Fruit fly (Drosophila melanogaster) ovary, adult (tissue): ENCODE results near the gene CG3164.

Experiments
- CG17801 ChIP-seq: fragments of 200-800 bp; optimal IDR thresholded peaks from 2 replicates; lab custom pipeline; 2019; ENCODE audit warnings: missing biosample characterization, mild to moderate bottlenecking, missing genetic modification characterization, moderate library complexity; ENCODE audit not compliant: partially characterized antibody

Gene CG3164

DNA sequence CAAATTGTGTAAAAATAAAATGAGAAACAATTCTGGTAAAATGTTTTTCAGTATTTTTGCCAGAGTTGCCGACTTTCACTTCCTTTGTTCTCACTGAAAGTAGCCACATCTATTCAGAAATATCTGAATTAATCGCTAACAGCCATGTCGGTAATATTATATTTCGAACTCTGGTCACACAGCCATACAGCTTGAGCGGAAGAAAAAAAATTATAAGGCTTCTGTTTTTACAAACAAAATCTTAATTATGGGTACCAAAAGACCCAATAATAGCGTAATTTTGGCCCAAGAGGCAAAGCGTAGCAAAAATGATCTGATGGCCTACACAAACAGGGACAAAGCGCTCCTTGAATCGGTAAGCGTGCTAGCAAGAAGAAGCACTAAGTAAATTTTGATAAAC, 25.4 kb upstream of the CG3164 start, which contains the start of gene CG3436:
Gene CG3436 (plus strand): TSS at position 36 of the 400 bp plus-strand sequence.
- peak; percentile 42 for TF ChIP-seq CG17801

DNA sequence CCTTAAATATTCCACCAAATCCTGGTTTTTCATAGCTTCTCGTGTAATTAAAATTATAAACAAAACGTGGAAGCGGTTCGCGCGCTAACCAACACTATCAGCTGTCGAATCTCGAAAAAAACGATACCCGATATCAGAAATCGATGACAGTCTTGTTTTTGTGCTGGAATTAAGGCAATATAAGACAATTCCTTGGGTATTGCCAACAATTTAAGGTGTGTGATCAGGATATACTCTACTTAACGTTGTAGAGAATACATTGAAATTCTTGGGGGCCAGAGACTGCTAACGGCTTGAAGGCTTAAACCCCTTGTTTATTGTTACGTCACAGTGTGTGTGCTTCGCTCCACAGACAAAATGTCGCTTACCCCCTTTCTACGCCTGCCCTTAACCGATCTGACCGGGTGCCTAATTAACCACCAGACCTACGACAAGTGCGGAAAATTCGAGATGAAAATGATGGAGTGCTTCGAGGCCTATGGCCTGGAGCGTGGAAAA, 24.7 kb upstream of the CG3164 start, which contains the start of gene Pus10:
Gene Pus10 (minus strand): TSS at position 91 of the 498 bp plus-strand sequence.
- TF ChIP-seq CG17801, result no peak

DNA sequence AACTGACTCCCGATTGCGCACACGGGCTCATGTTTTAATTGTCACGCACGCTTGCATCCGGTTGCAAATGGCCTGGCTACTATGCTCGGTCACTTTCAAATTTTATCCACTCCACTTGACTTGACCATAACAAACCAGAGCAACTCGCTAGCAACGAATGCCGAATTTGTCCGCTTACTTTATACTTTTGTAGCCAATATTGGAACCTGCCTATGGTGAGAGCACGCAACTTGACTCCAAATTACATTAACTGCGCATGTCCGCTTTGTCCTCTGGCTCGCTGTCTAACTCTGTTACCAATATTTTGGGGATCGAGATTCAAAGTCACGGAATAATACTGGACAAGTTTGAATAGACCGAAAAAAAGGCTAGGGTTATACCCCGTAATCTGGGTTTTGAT, 22.6 kb upstream of the CG3164 start, which contains the start of gene CG42399:
Gene CG42399 (minus strand): TSS at position 159 of the 400 bp plus-strand sequence.
- TF ChIP-seq CG17801, result no peak

DNA sequence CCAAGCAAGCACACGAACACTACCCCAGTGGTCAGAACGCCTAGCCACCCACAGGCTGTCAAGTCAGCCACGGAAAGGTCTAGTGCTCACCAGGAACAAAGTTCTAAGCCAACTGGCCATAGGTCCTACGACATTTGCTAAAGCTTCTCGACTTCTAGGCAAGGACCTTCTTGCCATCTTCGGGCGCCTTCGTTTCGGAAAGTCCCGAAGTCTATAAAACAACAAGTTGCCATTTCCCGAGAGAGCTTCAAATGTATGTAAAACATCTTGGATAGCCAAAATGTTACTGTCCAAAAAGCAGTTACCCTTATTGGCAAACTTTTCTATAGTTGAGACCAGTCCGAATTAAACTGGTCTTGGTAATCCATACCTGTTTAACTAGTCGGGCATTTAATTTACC, 15.9 kb upstream of the CG3164 start:
- TF ChIP-seq CG17801, result no peak

DNA sequence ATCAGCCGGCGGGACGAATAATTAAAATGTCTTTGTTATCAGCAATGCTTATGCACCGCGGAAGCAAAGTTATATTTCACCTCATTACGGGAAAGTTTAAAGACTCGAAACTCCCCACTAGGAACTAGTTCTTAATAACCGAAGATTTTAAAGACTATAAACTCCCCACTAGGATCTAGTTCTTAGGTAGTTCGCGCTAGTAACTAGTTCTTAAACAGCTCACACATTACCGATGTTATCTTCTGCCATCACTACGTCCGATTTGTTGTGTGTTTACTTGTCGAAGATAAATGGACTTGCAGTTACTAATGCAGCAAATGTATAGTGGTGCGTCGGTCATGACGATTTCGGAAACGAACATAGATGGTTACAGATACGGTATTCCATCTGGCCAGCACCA, 12.5 kb upstream of the CG3164 start, which contains the start of the genes CG31974 and CG11454:
Gene CG31974 (minus strand): TSS at position 4 of the 400 bp plus-strand sequence.
Gene CG11454 (plus strand): TSS at position 236 of the 400 bp plus-strand sequence.
- TF ChIP-seq CG17801, result no peak

DNA sequence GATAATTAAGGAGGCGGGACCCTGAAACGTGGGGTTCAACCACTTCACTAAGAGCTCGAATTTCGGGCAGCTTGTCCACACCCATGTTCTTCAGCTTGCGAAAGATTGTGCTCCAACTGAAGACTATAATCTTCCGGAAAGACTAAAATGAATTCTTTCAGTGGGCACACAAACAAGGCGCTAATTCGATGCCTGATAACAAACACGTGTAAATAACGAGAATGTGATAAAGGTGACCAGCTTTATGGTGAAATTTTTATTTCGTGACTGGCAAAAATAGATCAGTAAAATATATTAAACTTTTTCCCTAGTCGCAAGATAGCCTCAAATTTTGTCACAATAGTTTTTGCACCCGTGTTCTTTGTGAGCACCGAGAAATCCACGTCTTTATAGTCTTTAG, 10.3 kb upstream of the CG3164 start, which contains the start of the genes CG31975 and ovm:
Gene CG31975 (minus strand): TSS at position 144 of the 400 bp plus-strand sequence.
Gene ovm (minus strand): TSS at position 144 of the 400 bp plus-strand sequence.
- no peak for TF ChIP-seq CG17801

DNA sequence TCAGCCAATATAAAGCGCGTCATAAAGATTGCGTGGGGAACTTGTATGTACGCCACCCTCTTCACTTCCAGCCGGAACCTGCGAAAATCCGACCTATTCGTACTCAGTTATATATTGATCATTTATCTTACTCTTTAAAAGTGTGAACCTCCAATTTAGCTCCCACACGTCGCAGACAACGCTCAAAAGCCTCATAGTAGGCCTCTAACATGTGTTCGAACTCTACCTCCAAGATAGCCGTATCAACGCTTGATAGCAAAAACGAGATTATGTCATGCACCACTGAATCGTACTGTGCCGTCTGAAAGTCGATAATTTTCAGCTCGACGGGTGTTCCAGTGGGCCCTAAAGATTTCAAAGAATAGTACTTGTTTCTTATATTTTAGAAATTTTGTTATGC, 9.0 kb upstream of the CG3164 start:
- TF ChIP-seq CG17801, result no peak

DNA sequence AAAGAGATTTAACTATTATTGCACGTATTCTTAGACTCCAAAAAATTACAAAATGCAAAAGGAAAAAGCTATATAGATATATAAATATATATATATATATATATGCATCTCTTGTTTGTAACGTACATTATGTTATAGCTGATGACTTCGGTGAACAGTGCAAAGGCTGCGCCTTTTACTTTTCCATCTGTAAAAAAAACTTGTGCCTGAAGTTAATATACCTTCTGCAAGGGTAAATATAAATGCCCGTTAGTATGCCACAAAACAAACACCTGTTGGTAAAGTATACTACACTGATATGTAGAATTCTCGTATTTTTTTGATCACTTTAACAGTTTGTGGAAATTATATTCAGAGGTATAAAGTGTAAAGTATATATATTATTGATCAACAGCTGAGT, 7.5 kb upstream of the CG3164 start:
- TF ChIP-seq CG17801, result no peak

DNA sequence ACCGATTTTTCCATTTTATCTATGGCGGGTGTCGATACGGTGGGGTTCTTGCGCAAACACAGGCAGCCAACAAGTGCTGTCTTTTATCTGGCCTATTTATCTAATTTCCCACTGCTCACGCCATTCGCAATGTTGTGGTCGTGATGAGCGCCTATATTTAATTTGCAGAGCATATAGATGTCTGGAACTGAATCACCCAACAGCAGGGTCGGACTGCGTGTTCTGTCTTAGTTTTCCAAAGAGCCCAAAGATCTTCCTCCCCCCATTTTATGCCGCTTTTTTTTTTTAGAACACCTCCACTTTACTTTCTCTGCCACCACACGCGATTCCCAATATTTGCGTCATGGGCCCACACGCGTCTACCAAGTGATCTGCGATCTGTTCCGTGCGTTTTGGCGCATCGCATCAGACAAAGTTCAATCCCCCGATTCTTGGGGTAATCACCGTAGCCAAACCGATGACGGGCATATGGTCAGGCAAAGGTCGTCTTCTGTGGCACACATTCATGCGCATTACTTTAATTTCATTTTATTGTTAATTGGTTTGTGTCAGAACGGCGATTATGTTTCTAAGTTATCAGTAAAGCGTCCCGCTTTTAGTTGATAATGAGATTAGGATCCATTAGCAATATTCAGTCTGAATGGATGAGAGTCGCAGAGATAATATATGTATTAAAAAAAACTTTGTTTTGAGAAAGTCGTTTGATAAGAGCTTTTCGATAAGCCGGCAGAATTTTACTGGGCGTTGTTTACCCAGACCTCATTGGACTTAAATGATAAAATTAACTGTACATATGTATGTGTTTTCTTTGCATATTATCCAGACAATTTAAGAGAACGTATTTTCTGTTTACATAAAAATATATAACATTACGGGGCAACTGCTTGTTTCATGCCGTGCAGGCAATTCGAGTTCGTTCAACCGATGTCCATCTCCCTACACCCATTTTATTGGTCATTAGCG, 6.4 kb upstream of the CG3164 start:
- no peak for TF ChIP-seq CG17801

DNA sequence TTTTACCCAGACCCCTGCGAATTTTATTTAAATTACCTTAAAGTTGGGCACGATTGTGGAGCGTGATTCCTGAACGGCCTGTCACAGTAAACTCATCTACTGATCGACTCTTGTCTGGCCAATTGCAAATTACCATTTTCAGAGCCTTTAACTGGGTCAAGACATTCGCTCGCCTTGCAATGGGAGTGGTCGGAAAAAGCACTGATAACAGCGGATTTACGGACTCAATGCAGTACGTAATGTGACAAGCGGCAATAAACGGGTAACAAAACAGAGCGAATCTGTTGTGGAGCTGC, 5.5 kb upstream of the CG3164 start:
- no peak for TF ChIP-seq CG17801

DNA sequence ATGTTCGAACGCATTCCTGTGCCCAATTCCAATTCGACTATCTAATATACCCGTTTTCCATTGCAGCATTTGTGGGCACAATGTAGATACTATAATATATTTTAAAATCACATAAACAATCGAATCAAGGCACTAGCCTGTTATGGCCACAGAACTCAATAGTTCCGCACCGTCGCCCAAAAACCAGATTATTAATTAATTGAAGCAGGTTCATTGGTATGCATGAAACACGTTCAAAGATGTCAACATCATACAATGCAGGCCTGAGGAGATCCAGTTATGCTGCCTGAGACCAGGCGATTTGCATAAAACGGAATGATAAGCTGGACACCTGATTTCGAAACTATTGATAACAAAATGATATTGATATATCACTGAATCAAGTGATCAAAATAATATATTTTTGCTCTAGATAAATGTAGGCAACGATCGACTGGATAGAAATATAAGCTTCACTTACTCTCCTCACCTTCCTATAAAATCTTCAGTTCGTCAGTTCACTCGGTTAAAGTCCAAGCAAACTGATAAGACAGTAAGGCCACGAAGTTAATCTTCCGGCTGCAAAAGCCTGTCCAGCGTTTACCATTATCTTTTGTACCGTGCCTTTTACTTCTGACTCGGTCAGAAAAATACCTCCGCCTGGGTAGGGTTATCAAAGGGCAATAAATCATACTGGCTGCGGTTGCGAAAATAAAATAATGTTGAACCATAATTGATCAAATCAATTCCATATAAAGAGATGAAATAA, 5.0 kb upstream of the CG3164 start:
- no peak for TF ChIP-seq CG17801

DNA sequence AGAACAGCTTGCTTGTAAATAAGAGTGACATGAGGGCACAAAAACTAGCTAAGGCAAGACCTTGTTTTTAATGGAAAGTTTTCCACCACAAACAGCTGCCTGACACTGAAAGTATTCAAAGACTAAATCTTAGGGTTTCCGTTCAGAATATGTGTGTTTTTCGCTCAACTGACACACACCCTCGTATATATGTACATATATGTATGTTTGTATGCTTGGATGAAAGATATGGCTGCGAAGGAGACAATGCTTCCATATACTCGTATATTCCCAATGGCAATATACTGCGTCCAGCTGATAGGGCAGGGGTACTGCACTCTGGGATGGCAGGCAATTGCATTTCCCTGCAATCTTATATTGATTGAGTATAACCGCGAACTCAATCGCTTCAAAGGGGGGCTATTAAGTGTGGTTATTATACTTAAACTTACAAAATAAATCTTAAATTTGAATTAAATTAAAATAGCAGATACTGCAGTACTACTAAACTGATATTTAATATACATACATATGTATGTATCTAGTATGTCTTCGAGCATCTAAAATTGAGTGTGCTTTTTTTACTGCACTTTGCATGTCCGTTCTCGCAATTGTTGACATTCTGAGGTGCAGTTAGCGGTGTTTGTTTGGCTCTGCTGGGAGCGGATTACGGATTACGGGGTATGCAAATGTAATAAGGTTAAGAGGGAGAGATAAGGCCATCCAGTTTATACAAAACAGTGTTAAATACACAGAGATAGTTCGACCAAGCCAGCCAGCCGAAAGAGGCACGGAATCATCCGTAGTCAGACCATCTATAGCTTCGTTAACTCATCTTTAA, 4.2 kb upstream of the CG3164 start:
- no peak for TF ChIP-seq CG17801

DNA sequence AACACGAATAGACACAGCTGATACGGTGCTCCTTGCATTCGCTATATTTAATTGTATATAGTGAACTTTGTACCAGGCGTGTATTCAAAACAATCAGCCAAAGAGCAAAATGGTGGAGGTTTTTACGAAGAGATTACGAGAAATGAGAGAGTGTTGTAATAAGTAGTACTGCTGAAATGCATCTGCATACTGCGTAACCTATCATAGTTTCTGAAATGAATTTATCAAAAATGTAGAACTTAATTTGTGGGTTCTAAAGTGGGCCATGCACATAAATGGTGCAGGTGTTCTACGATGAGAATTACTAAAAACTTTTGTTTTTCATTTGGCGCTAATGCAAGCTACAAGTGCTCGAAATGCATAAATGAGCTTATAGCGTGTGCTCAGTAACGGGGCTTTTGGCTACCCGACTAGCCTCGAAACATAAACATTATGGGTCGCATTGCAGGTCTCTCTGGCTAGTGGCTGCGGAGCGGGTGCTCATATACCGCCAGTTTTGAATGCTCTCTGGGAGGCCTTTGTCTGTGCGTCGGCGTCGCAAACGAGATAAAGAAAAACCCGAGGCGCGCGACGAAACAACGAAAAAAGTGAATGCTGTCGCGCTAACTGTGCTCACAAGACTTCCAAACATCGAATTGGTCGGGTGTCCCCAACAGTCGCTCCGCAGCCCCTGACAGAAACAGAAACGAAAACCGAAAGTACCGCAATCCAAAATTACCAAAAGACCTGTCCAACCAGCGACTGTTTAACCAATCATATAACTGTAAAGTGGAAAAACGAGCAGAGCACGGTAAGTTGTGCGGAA, 1.1 kb upstream of the CG3164 start, which contains the start of gene Gs1:
Gene Gs1 (plus strand): TSS at position 612 of the 805 bp plus-strand sequence.
- peak; percentile 49 for TF ChIP-seq CG17801

DNA sequence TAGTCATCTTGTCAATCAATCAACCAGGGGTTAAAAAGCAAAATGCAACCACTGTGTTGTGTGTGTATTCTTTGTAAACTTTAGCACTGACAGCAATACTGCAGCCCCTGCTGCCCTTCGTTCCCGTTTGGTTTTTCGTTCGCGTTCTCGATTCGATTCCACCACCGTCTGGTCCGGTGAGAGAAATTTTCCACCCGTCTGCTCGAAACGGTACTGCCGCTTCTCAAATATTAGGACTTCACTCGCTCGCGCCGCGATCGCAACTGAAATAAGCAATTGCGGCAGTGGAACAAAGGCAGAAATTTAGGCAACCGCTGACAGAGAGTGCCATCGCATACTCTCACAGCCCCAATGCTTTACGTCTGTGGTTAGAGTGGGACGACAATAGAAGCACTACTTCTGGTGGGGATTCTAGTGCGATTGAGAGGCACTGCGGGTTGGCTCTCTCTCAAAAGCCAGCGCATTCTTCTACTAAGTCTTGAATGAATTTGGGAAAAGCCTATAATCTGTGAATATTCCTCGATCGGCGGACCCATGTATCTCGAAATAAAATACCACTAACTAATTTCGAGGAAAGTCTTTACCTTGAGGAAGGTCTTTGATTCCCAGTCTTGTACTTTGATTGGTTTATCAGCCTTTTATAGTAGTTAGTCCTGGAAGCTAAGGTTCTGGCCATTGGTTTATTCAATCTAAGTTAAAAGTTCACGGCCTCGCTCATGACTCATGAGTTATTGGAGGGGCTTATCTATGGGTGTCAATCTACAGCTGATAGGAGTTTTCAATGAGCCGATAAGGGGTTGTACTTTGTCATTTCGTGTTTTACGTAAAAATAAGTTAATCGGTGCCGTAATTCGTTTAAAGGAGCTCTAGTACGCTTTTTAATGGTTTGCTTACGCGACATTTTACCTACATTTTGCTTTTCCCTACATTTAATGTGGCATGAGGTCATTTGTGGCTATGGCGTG, 1.3 kb downstream of the CG3164 start:
- peak; percentile 91 for TF ChIP-seq CG17801
